Fruit fly (Drosophila melanogaster) whole organism, prepupa: ENCODE data around the gene CG6299.

Source experiments
- CG16779 ChIP-seq: fragments of 200-800 bp; sonication (Bioruptor generic); optimal IDR thresholded peaks from 3 replicates; lab custom pipeline; 2017; ENCODE audit warnings: missing biosample characterization, mild to moderate bottlenecking, missing genetic modification characterization
- Eip75B ChIP-seq: fragments of 200-800 bp; sonication (Bioruptor generic); optimal IDR thresholded peaks from 3 replicates; lab custom pipeline; 2016; ENCODE audit warnings: missing biosample characterization, missing genetic modification characterization
- Hr38 ChIP-seq: sonication (Bioruptor generic); optimal IDR thresholded peaks from 2 replicates; lab custom pipeline; 2016; ENCODE audit warnings: missing biosample characterization, missing genetic modification characterization
- Hr39 ChIP-seq: fragments of 200-800 bp; sonication (Bioruptor generic); optimal IDR thresholded peaks from 2 replicates; lab custom pipeline; 2016; ENCODE audit warnings: missing biosample characterization, missing genetic modification characterization
- Met ChIP-seq: fragments of 200-800 bp; sonication (Bioruptor generic); optimal IDR thresholded peaks from 3 replicates; lab custom pipeline; 2016; ENCODE audit warnings: missing biosample characterization, missing genetic modification characterization
- dsx ChIP-seq: fragments of 200-800 bp; optimal IDR thresholded peaks from 3 replicates; lab custom pipeline; 2019; ENCODE audit warnings: missing biosample characterization, mild to moderate bottlenecking, missing genetic modification characterization, moderate library complexity; ENCODE audit not compliant: poor library complexity, severe bottlenecking
- lz ChIP-seq: fragments of 200-800 bp; sonication (Bioruptor generic); optimal IDR thresholded peaks from 3 replicates; lab custom pipeline; 2016; ENCODE audit warnings: missing biosample characterization, missing genetic modification characterization
- ss ChIP-seq, 2 experiments: fragments of 200-800 bp; sonication (Bioruptor generic); optimal IDR thresholded peaks; 2 replicates in 1 of 2; 3 replicates in 1 of 2; lab custom pipeline; 2017 to 2018; ENCODE audit warnings: mild to moderate bottlenecking in 2 of 2, missing biosample characterization in 2 of 2, missing genetic modification characterization in 2 of 2, moderate library complexity in 1 of 2

DNA sequence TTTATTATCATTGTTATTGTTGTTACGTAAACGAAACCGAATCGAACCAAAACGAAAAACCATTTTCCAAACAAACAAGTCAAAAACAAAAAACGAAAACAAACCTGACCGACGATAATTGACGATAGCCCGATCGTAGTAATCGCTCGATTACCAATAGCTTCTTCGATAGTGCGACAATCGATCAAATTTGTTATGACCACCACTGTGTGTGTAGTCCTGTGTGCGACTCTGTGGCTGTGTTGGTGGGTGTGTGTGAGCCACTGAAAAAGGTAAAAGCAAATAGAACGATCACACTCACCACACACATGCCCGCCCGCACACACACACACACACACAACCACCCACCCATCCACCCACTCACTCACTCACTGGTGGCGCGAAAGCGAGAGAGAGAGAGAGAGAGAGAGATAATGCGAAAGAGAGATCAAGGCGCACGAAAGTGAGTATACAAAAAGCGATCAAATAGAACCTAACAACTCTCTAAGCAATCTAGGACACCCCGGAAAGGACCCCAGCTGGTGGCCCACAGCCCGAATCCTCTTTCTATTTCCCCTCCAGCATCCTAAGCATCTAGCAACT lies 22.0 kb downstream of the CG6299 start:
- no peak for TF ChIP-seq Hr39 (GFP tag; lab: Kevin White, UChicago)
- TF ChIP-seq ss (GFP tag; optimal IDR thresholded peaks at IDR 0.05; lab: Kevin White, UChicago), result no peak
- TF ChIP-seq Hr38 (GFP tag; lab: Kevin White, UChicago), result no peak
- no peak for TF ChIP-seq lz (GFP tag; lab: Kevin White, UChicago)
- TF ChIP-seq Eip75B (GFP tag; lab: Kevin White, UChicago), result no peak
- TF ChIP-seq CG16779, result no peak
- no peak for TF ChIP-seq dsx (GFP tag; lab: Kevin White, UChicago)
- no peak for TF ChIP-seq Met (GFP tag; lab: Kevin White, UChicago)
